Fruit fly (Drosophila melanogaster): ENCODE data around the gene Wdr81.

Wdr81 gene

dm6 chr2L:11970853-11971397 is 49.8 kb downstream of the Wdr81 start (continued):
- no peak for TF ChIP-seq mld (GFP tag; IDR thresholded peaks at IDR 0.05; ENCODE audit: partially characterized antibody)
- peak; percentile 9 for TF ChIP-seq CG1603 (tag; optimal IDR thresholded peaks at IDR 0.05)
- no peak for TF ChIP-seq toy (GFP tag; IDR thresholded peaks at IDR 0.05)
- no peak for TF ChIP-seq Stat92E (GFP tag; optimal IDR thresholded peaks at IDR 0.05)
- TF ChIP-seq CG34422 (GFP tag; IDR thresholded peaks at IDR 0.05): peak; percentile 44; the same call in 1 of the 3 replicates
- TF ChIP-seq Nf-YB (GFP tag; optimal IDR thresholded peaks at IDR 0.05): peak; percentile 53
- TF ChIP-seq Xrp1 (GFP tag; IDR thresholded peaks at IDR 0.05): no peak
- TF ChIP-seq CG11247 (GFP tag; IDR thresholded peaks at IDR 0.05): peak; percentile 28; the same call in 1 of the 2 replicates
- peak in 1 of 2 experiments; percentile 51 for TF ChIP-seq insv (GFP tag; optimal IDR thresholded peaks at IDR 0.05)
- peak; percentile 14 for TF ChIP-seq Fer1 (GFP tag; optimal IDR thresholded peaks at IDR 0.05)
- no peak for TF ChIP-seq Doc2 (GFP tag; IDR thresholded peaks at IDR 0.05)
- no peak for TF ChIP-seq ATbp (GFP tag; optimal IDR thresholded peaks at IDR 0.05)
- no peak for TF ChIP-seq gsb (GFP tag; IDR thresholded peaks at IDR 0.05)
- peak; percentile 68 for TF ChIP-seq kni (GFP tag; optimal IDR thresholded peaks at IDR 0.05)
- no peak for TF ChIP-seq Asciz (GFP tag; optimal IDR thresholded peaks at IDR 0.05)
- TF ChIP-seq repo (GFP tag; optimal IDR thresholded peaks at IDR 0.05): no peak
- peak; percentile 22; the same call in 1 of the 2 replicates for TF ChIP-seq sim (GFP tag; IDR thresholded peaks at IDR 0.05)
- TF ChIP-seq ssp (GFP tag; IDR thresholded peaks at IDR 0.05): no peak
- TF ChIP-seq B-H1 (GFP tag; IDR thresholded peaks at IDR 0.05): no peak
- TF ChIP-seq dysf (GFP tag; IDR thresholded peaks at IDR 0.05): no peak
- no peak for TF ChIP-seq CG4328 (GFP tag; optimal IDR thresholded peaks at IDR 0.05)
- no peak for TF ChIP-seq run (tag; optimal IDR thresholded peaks at IDR 0.05)
- no peak for TF ChIP-seq CG8290 (GFP tag; optimal IDR thresholded peaks at IDR 0.05)
- TF ChIP-seq CG8290 (tag; optimal IDR thresholded peaks at IDR 0.05): peak in 1 of 2 experiments; percentile 65
- no peak for TF ChIP-seq CG12236 (GFP tag; optimal IDR thresholded peaks at IDR 0.05)
- no peak for TF ChIP-seq CG3065 (GFP tag; optimal IDR thresholded peaks at IDR 0.05)
- no peak for TF ChIP-seq ham (GFP tag; IDR thresholded peaks at IDR 0.05)
- no peak for TF ChIP-seq sima (GFP tag; optimal IDR thresholded peaks at IDR 0.05)
- TF ChIP-seq seq (GFP tag; IDR thresholded peaks at IDR 0.05): peak; percentile 38; the same call in 1 of the 2 replicates
- peak; percentile 0 for TF ChIP-seq CG13424 (tag; optimal IDR thresholded peaks at IDR 0.05)
- TF ChIP-seq CG9797 (GFP tag; optimal IDR thresholded peaks at IDR 0.05): no peak
- TF ChIP-seq Opbp (GFP tag; IDR thresholded peaks at IDR 0.05; ENCODE audit: partially characterized antibody): 0 out of 3 replicates have a peak, but pooled peaks have one; percentile 30
- no peak for TF ChIP-seq Lhr (GFP tag; optimal IDR thresholded peaks at IDR 0.05)
- TF ChIP-seq CG4820 (GFP tag; optimal IDR thresholded peaks at IDR 0.05): no peak
- TF ChIP-seq Drgx (GFP tag; IDR thresholded peaks at IDR 0.05): 0 out of 2 replicates have a peak, but pooled peaks have one; percentile 18
- TF ChIP-seq Max (GFP tag; optimal IDR thresholded peaks at IDR 0.05): no peak
- no peak for TF ChIP-seq h (optimal IDR thresholded peaks at IDR 0.05)
- TF ChIP-seq CG1647 (GFP tag; optimal IDR thresholded peaks at IDR 0.05): peak; percentile 58
- peak; percentile 17 for TF ChIP-seq sd (tag; optimal IDR thresholded peaks at IDR 0.05)
- peak; percentile 17 for TF ChIP-seq Bdp1 (GFP tag; optimal IDR thresholded peaks at IDR 0.05)
- no peak for TF ChIP-seq CG12219 (GFP tag; optimal IDR thresholded peaks at IDR 0.05)
- no peak for TF ChIP-seq CG3838 (GFP tag; optimal IDR thresholded peaks at IDR 0.05)
- peak; percentile 23 for TF ChIP-seq CG12071 (GFP tag; optimal IDR thresholded peaks at IDR 0.05)
- TF ChIP-seq CG8924 (tag; optimal IDR thresholded peaks at IDR 0.05): peak; percentile 47
- peak; percentile 78 for TF ChIP-seq Deaf1 (tag; optimal IDR thresholded peaks at IDR 0.05)
- TF ChIP-seq odd (GFP tag; optimal IDR thresholded peaks at IDR 0.05): no peak
- no peak for TF ChIP-seq Six4 (GFP tag; optimal IDR thresholded peaks at IDR 0.05)
- no peak for TF ChIP-seq dmrt11E (tag; optimal IDR thresholded peaks at IDR 0.05)
- TF ChIP-seq stwl (tag; optimal IDR thresholded peaks at IDR 0.05): no peak
- TF ChIP-seq PHDP (tag; optimal IDR thresholded peaks at IDR 0.05): peak; percentile 33
- TF ChIP-seq cg (GFP tag; optimal IDR thresholded peaks at IDR 0.05): peak; percentile 8
